Worm (Caenorhabditis elegans) whole organism, L4 larva: ENCODE results near the gene slcf-1.

Source experiments
- F26F4.8 ChIP-seq: fragments of 200-800 bp; sonication (Bioruptor generic); conservative IDR thresholded peaks from 2 replicates; pipeline ENCODE4 v1.3.6; 2022; ENCODE audit warnings: missing genetic modification characterization, missing compliant biosample characterization
- R02D3.7 ChIP-seq: fragments of 150-350 bp; sonication (generic microtip); optimal IDR thresholded peaks from 3 replicates; lab custom pipeline; 2014; ENCODE audit warnings: missing biosample characterization, missing genetic modification characterization
- T20F7.1 ChIP-seq: fragments of 200-800 bp; sonication (Bioruptor generic); optimal IDR thresholded peaks from 2 replicates; lab custom pipeline; 2018; ENCODE audit warnings: mild to moderate bottlenecking, missing genetic modification characterization, missing compliant biosample characterization
- Y105C5A.15 ChIP-seq: fragments of 200-800 bp; sonication (Bioruptor generic); IDR thresholded peaks from 2 replicates; pipeline ENCODE4 v1.3.6; 2022; ENCODE audit warnings: missing genetic modification characterization, missing compliant biosample characterization
- Y48G9A.11 ChIP-seq: fragments of 200-800 bp; sonication (Bioruptor generic); IDR thresholded peaks from 2 replicates; pipeline ENCODE4 v1.3.6; 2022; ENCODE audit warnings: missing genetic modification reagents, missing genetic modification characterization, missing compliant biosample characterization
- aha-1 ChIP-seq: fragments of 150-350 bp; peaks from one replicate; lab custom pipeline; 2014; ENCODE audit warnings: missing biosample characterization, missing genetic modification characterization
- aly-2 ChIP-seq: sonication (generic microtip); optimal IDR thresholded peaks from 2 replicates; lab custom pipeline; 2018; ENCODE audit warnings: missing biosample characterization, missing genetic modification characterization
- ama-1 ChIP-seq: fragments of 150-350 bp; optimal IDR thresholded peaks from 2 replicates; lab custom pipeline; 2014; ENCODE audit warnings: inconsistent platforms, mixed read lengths
- ceh-20 ChIP-seq: fragments of 200-800 bp; sonication (Bioruptor generic); IDR thresholded peaks from 2 replicates; pipeline ENCODE4 v1.3.6; 2022; ENCODE audit warnings: missing genetic modification reagents, missing genetic modification characterization, missing compliant biosample characterization
- ceh-44 ChIP-seq: fragments of 200-800 bp; sonication (Bioruptor generic); IDR thresholded peaks from 2 replicates; pipeline ENCODE4 v1.3.6; 2022; ENCODE audit warnings: missing genetic modification reagents, missing genetic modification characterization, missing compliant biosample characterization
- dmd-8 ChIP-seq: fragments of 200-800 bp; sonication (Bioruptor generic); IDR thresholded peaks from 2 replicates; pipeline ENCODE4 v1.3.6; 2022; ENCODE audit warnings: missing genetic modification characterization, missing compliant biosample characterization
- dmd-9 ChIP-seq: fragments of 200-800 bp; sonication (Bioruptor generic); IDR thresholded peaks from 2 replicates; pipeline ENCODE4 v1.3.6; 2022; ENCODE audit warnings: missing genetic modification reagents, missing genetic modification characterization, missing compliant biosample characterization
- duxl-1 ChIP-seq: sonication (generic microtip); optimal IDR thresholded peaks from 2 replicates; lab custom pipeline; 2016; ENCODE audit warnings: mild to moderate bottlenecking, missing genetic modification characterization, moderate library complexity, missing compliant biosample characterization; ENCODE audit not compliant: poor library complexity
- egl-27 ChIP-seq: sonication (generic microtip); optimal IDR thresholded peaks from 3 replicates; lab custom pipeline; 2017; ENCODE audit warnings: missing biosample characterization, missing genetic modification reagents, missing genetic modification characterization
- fos-1 ChIP-seq: fragments of 150-350 bp; optimal IDR thresholded peaks from 2 replicates; lab custom pipeline; 2014; ENCODE audit warnings: missing biosample characterization, missing genetic modification characterization
- hif-1 ChIP-seq, 2 experiments: sonication (generic microtip); optimal IDR thresholded peaks; 2 replicates each; lab custom pipeline; 2016 to 2017; ENCODE audit warnings: missing compliant biosample characterization in 2 of 2, missing genetic modification characterization in 2 of 2, missing genetic modification reagents in 2 of 2, missing genotype in 2 of 2, mild to moderate bottlenecking in 1 of 2
- hlh-11 ChIP-seq: fragments of 200-800 bp; sonication (Bioruptor generic); optimal IDR thresholded peaks from 2 replicates; lab custom pipeline; 2018; ENCODE audit warnings: mild to moderate bottlenecking, missing genetic modification characterization, missing compliant biosample characterization
- hlh-30 ChIP-seq: sonication (generic microtip); optimal IDR thresholded peaks from 2 replicates; lab custom pipeline; 2017; ENCODE audit warnings: antibody characterized with exemption, mild to moderate bottlenecking, missing genetic modification characterization, missing compliant biosample characterization; ENCODE audit not compliant: insufficient read depth
- jun-1 ChIP-seq: fragments of 150-350 bp; optimal IDR thresholded peaks from 2 replicates; lab custom pipeline; 2014; ENCODE audit warnings: missing biosample characterization, missing genetic modification reagents, missing genetic modification characterization
- lim-7 ChIP-seq: fragments of 200-800 bp; sonication (Bioruptor generic); IDR thresholded peaks from 2 replicates; pipeline ENCODE4 v1.3.6; 2022; ENCODE audit warnings: missing genetic modification characterization, missing compliant biosample characterization
- lin-13 ChIP-seq: fragments of 150-350 bp; optimal IDR thresholded peaks from 2 replicates; lab custom pipeline; 2014; ENCODE audit warnings: missing biosample characterization, missing genetic modification reagents, missing genetic modification characterization
- lin-38 ChIP-seq: fragments of 200-800 bp; sonication (Bioruptor generic); IDR thresholded peaks from 2 replicates; pipeline ENCODE4 v1.3.6; 2022; ENCODE audit warnings: missing genetic modification reagents, missing genetic modification characterization, missing compliant biosample characterization
- madf-9 ChIP-seq: fragments of 200-800 bp; sonication (Bioruptor generic); conservative IDR thresholded peaks from 2 replicates; pipeline ENCODE4 v1.3.6; 2022; ENCODE audit warnings: missing genetic modification reagents, missing genetic modification characterization, missing compliant biosample characterization
- mdl-1 ChIP-seq, 2 experiments: fragments of 150-350 bp in 1 of 2; sonication (generic microtip) in 1 of 2; optimal IDR thresholded peaks; 2 replicates each; lab custom pipeline; 2014 to 2017; ENCODE audit warnings: missing biosample characterization in 2 of 2, missing genetic modification characterization in 2 of 2
- mdt-29 ChIP-seq: fragments of 200-800 bp; sonication (Bioruptor generic); IDR thresholded peaks from 2 replicates; pipeline ENCODE4 v1.3.6; 2022; ENCODE audit warnings: missing genetic modification reagents, missing genetic modification characterization, missing compliant biosample characterization
- mes-2 ChIP-seq: sonication (generic microtip); optimal IDR thresholded peaks from 2 replicates; lab custom pipeline; 2016; ENCODE audit warnings: missing genotype, mild to moderate bottlenecking, missing genetic modification characterization, missing compliant biosample characterization; ENCODE audit not compliant: poor library complexity, severe bottlenecking
- mxl-3 ChIP-seq: fragments of 200-800 bp; sonication (Bioruptor generic); optimal IDR thresholded peaks from 2 replicates; lab custom pipeline; 2018; ENCODE audit warnings: mild to moderate bottlenecking, missing genetic modification characterization, missing compliant biosample characterization
- nhr-10 ChIP-seq: fragments of 150-350 bp; optimal IDR thresholded peaks from 2 replicates; lab custom pipeline; 2014; ENCODE audit warnings: missing biosample characterization, missing genetic modification characterization
- nhr-11 ChIP-seq: fragments of 150-350 bp; optimal IDR thresholded peaks from 2 replicates; lab custom pipeline; 2014; ENCODE audit warnings: missing biosample characterization, missing genetic modification characterization
- nhr-237 ChIP-seq: sonication (generic microtip); optimal IDR thresholded peaks from 2 replicates; lab custom pipeline; 2017; ENCODE audit warnings: missing biosample characterization, missing genetic modification characterization
- nhr-25 ChIP-seq: sonication (generic microtip); optimal IDR thresholded peaks from 2 replicates; lab custom pipeline; 2017; ENCODE audit warnings: missing genetic modification characterization, mild to moderate bottlenecking, missing compliant biosample characterization, antibody characterized with exemption, moderate library complexity, borderline replicate concordance; ENCODE audit not compliant: insufficient read depth
- nhr-48 ChIP-seq: sonication (generic microtip); optimal IDR thresholded peaks from 2 replicates; lab custom pipeline; 2016; ENCODE audit warnings: mild to moderate bottlenecking, missing genetic modification characterization, missing compliant biosample characterization
- nhr-77 ChIP-seq: fragments of 150-350 bp; optimal IDR thresholded peaks from 2 replicates; lab custom pipeline; 2014; ENCODE audit warnings: missing biosample characterization, missing genetic modification characterization
- php-3 ChIP-seq: fragments of 200-800 bp; sonication (Bioruptor generic); IDR thresholded peaks from 2 replicates; pipeline ENCODE4 v1.3.6; 2022; ENCODE audit warnings: missing genetic modification reagents, missing genetic modification characterization, missing compliant biosample characterization
- pqm-1 ChIP-seq: sonication (generic microtip); optimal IDR thresholded peaks from 2 replicates; lab custom pipeline; 2017; ENCODE audit warnings: missing biosample characterization, missing genetic modification characterization
- rbr-2 ChIP-seq: sonication (generic microtip); optimal IDR thresholded peaks from 2 replicates; lab custom pipeline; 2016; ENCODE audit warnings: missing genotype, missing genetic modification characterization, missing compliant biosample characterization
- sdz-12 ChIP-seq: fragments of 200-800 bp; sonication (Bioruptor generic); optimal IDR thresholded peaks from 2 replicates; lab custom pipeline; 2018; ENCODE audit warnings: mild to moderate bottlenecking, missing genetic modification characterization, missing compliant biosample characterization
- skn-1 ChIP-seq: fragments of 150-350 bp; optimal IDR thresholded peaks from 2 replicates; lab custom pipeline; 2014; ENCODE audit warnings: missing biosample characterization, missing genetic modification characterization
- snpc-1.2 ChIP-seq: fragments of 200-800 bp; sonication (Bioruptor generic); IDR thresholded peaks from 2 replicates; pipeline ENCODE4 v1.3.6; 2022; ENCODE audit warnings: missing genetic modification reagents, missing genetic modification characterization, missing compliant biosample characterization
- spr-1 ChIP-seq: sonication (generic microtip); optimal IDR thresholded peaks from 2 replicates; lab custom pipeline; 2016; ENCODE audit warnings: mild to moderate bottlenecking, missing genetic modification characterization, missing compliant biosample characterization
- spr-3 ChIP-seq: fragments of 200-800 bp; sonication (Bioruptor generic); optimal IDR thresholded peaks from 2 replicates; lab custom pipeline; 2018; ENCODE audit warnings: mild to moderate bottlenecking, missing genetic modification characterization, missing compliant biosample characterization
- tag-97 ChIP-seq: fragments of 200-800 bp; sonication (Bioruptor generic); IDR thresholded peaks from 2 replicates; pipeline ENCODE4 v1.3.6; 2022; ENCODE audit warnings: missing genetic modification characterization, missing compliant biosample characterization
- tra-1 ChIP-seq: fragments of 200-800 bp; sonication (Bioruptor generic); IDR thresholded peaks from 2 replicates; pipeline ENCODE4 v1.3.6; 2022; ENCODE audit warnings: missing genetic modification reagents, missing genetic modification characterization, missing compliant biosample characterization
- unc-130 ChIP-seq: sonication (generic microtip); optimal IDR thresholded peaks from 2 replicates; lab custom pipeline; 2016; ENCODE audit warnings: missing genetic modification reagents, missing genetic modification characterization, missing compliant biosample characterization
- unc-62 ChIP-seq, 3 experiments: fragments of 150-350 bp in 1 of 3; sonication (generic microtip); optimal IDR thresholded peaks in 2 of 3; peaks in 1 of 3; 1 replicate in 1 of 3; 2 replicates in 2 of 3; lab custom pipeline; 2014 to 2017; ENCODE audit warnings: missing biosample characterization in 3 of 3, missing genetic modification characterization in 3 of 3, missing genetic modification reagents in 3 of 3, missing genotype in 1 of 3
- vab-7 ChIP-seq: fragments of 200-800 bp; sonication (Bioruptor generic); IDR thresholded peaks from 2 replicates; pipeline ENCODE4 v1.3.6; 2022; ENCODE audit warnings: missing genetic modification reagents, missing genetic modification characterization, missing compliant biosample characterization
- zfp-2 ChIP-seq: sonication (generic microtip); optimal IDR thresholded peaks from 2 replicates; lab custom pipeline; 2016; ENCODE audit warnings: mild to moderate bottlenecking, missing genetic modification characterization, missing compliant biosample characterization
- zip-11 ChIP-seq: fragments of 200-800 bp; sonication (Bioruptor generic); IDR thresholded peaks from 2 replicates; pipeline ENCODE4 v1.3.6; 2022; ENCODE audit warnings: missing genetic modification characterization, missing compliant biosample characterization
- zip-2 ChIP-seq: fragments of 150-350 bp; optimal IDR thresholded peaks from 2 replicates; lab custom pipeline; 2014; ENCODE audit warnings: missing biosample characterization, missing genetic modification characterization
- ztf-11 ChIP-seq: fragments of 150-350 bp; optimal IDR thresholded peaks from 2 replicates; lab custom pipeline; 2014; ENCODE audit warnings: missing biosample characterization, missing genetic modification characterization

The slcf-1 gene

DNA sequence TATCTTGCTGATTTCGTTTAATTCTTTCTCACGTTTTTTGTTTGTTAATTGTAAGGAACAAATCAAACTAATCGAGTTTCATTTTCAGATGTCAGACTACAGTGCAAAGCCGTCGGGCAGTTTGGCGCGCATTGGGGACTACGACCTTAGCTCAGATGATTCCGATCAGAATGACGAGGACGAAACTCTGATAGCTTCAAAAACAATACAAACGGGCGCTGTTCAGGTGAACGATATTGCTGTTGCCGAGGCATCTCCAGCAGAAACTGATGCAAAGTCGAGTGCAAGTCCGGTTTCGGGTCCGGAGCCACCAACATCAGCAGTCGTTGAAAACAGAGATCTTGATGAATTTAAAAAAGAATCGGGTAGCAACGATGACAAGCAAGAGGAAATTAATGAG, 40.1 kb downstream of the slcf-1 start, which contains the start of gene bet-2:
Gene bet-2 (plus strand): TSS at position 89 of the 400 bp plus-strand sequence.
- no peak for TF ChIP-seq R02D3.7 (tag; lab: Kevin White, UChicago)
- peak in 1 of 2 experiments; percentile 97 for TF ChIP-seq unc-62 (GFP tag; optimal IDR thresholded peaks at IDR 0.05 in 1 of 2; lab: Kevin White, UChicago)
- no peak for TF ChIP-seq unc-62 (tag; optimal IDR thresholded peaks at IDR 0.05; lab: Kevin White, UChicago)

ce11 chrX:10576410-10576809, 47.3 kb downstream of the slcf-1 start:
- TF ChIP-seq ama-1 (lab: Kevin White, UChicago) (no peak), zfp-2 (tag; lab: Kevin White, UChicago) (no peak), tra-1 (GFP tag; lab: Robert Waterston, UW) (no peak), dmd-9 (GFP tag; lab: Robert Waterston, UW) (no peak), madf-9 (no peak), hlh-11 (peak; percentile 30), lin-13 (GFP tag; lab: Kevin White, UChicago) (peak; percentile 82), pqm-1 (tag; lab: Kevin White, UChicago) (peak; percentile 46), mes-2 (tag; lab: Kevin White, UChicago) (peak; percentile 75), egl-27 (tag; lab: Kevin White, UChicago) (no peak), aly-2 (no peak), nhr-237 (tag; lab: Kevin White, UChicago) (no peak), mdl-1 (tag; optimal IDR thresholded peaks at IDR 0.05; lab: Kevin White, UChicago) (no peak), lin-38 (GFP tag; lab: Robert Waterston, UW) (peak; percentile 89), php-3 (no peak), jun-1 (tag; lab: Kevin White, UChicago) (no peak), nhr-48 (tag; lab: Kevin White, UChicago) (no peak), sdz-12 (GFP tag; lab: Kevin White, UChicago) (no peak), ceh-20 (GFP tag; lab: Robert Waterston, UW) (no peak), snpc-1.2 (no peak), ztf-11 (tag; lab: Kevin White, UChicago) (no peak), F26F4.8 (no peak), Y105C5A.15 (GFP tag; lab: Robert Waterston, UW) (no peak), mxl-3 (peak; percentile 37), aha-1 (tag; lab: Kevin White, UChicago) (peak; percentile 96), hlh-30 (tag; lab: Kevin White, UChicago) (no peak), rbr-2 (tag; lab: Kevin White, UChicago) (peak; percentile 5), mdt-29 (GFP tag; lab: Robert Waterston, UW) (no peak), hif-1 (tag; optimal IDR thresholded peaks at IDR 0.05; lab: Kevin White, UChicago) (no peak), zip-11 (GFP tag; lab: Robert Waterston, UW) (no peak), spr-3 (no peak), skn-1 (tag; lab: Kevin White, UChicago) (no peak), duxl-1 (tag; lab: Kevin White, UChicago) (no peak), vab-7 (GFP tag; lab: Robert Waterston, UW) (no peak), unc-130 (GFP tag; lab: Kevin White, UChicago) (no peak), tag-97 (no peak), Y48G9A.11 (no peak), T20F7.1 (peak; percentile 62), lim-7 (no peak), nhr-25 (tag; lab: Kevin White, UChicago) (peak; percentile 42), nhr-77 (tag; lab: Kevin White, UChicago) (peak; percentile 91), ceh-44 (no peak), nhr-10 (tag; lab: Kevin White, UChicago) (no peak), dmd-8 (no peak), fos-1 (no peak), spr-1 (tag; lab: Kevin White, UChicago) (peak; percentile 5), nhr-11 (tag; lab: Kevin White, UChicago) (peak; percentile 71), zip-2 (peak; percentile 7)
